Worm (Caenorhabditis elegans) whole organism, L1 larva: ENCODE results near the gene fln-1.
A peak's percentile ranks its signal among the peaks of the same experiment; 100 is the strongest.

Experiments used
- ama-1 ChIP-seq: fragments of 150-350 bp; optimal IDR thresholded peaks from 2 replicates; lab custom pipeline; 2014
- efl-1 ChIP-seq, 4 experiments: fragments of 150-350 bp; optimal IDR thresholded peaks in 3 of 4; peaks in 1 of 4; 1 replicate in 1 of 4; 2 replicates in 3 of 4; lab custom pipeline; 2014; ENCODE audit warnings: missing biosample characterization in 2 of 4, missing genetic modification characterization in 2 of 4, missing genetic modification reagents in 2 of 4
- mep-1 ChIP-seq: fragments of 150-350 bp; optimal IDR thresholded peaks from 2 replicates; lab custom pipeline; 2014; ENCODE audit warnings: missing biosample characterization, missing genetic modification characterization
- nhr-84 ChIP-seq: sonication (generic microtip); optimal IDR thresholded peaks from 2 replicates; lab custom pipeline; 2017; ENCODE audit warnings: missing biosample characterization, missing genetic modification characterization
- rnt-1 ChIP-seq: sonication (generic microtip); optimal IDR thresholded peaks from 2 replicates; lab custom pipeline; 2016; ENCODE audit warnings: mild to moderate bottlenecking, missing genetic modification characterization, moderate library complexity, missing compliant biosample characterization
- zip-4 ChIP-seq: fragments of 200-800 bp; sonication (Bioruptor generic); optimal IDR thresholded peaks from 2 replicates; lab custom pipeline; 2018; ENCODE audit warnings: mild to moderate bottlenecking, missing genetic modification characterization, moderate library complexity, missing compliant biosample characterization

DNA sequence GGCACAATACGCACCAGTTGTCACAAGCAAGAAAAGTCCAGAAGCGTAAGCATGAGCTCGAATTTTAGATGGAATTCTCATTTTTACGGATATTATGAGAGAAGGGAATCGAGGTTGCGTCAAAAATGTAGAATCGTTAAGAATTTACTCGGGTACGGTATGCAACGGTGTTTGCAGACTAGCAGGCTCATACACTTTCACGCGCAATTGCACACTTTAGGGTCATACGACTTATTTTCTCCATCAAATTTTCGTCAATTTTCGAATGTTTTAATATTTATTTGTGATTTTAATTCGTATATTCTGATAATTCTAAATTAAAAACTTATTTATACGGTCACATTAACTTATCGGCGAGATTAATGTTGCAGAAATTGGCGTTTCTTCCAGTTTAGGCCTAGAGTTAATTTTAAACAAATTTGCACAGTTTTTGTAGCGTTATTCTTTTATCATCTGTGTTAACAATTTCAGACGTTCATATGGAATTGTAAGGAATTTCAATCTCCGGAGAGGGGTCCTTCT is 17.7 kb upstream of the fln-1 start, which contains the start of the genes T07A9.15 and nog-1:
- TF ChIP-seq nhr-84 (tag; lab: Kevin White, UChicago) (no peak), mep-1 (peak; percentile 89), ama-1 (lab: Kevin White, UChicago) (no peak), rnt-1 (tag; lab: Kevin White, UChicago) (peak; percentile 73), zip-4 (GFP tag; lab: Kevin White, UChicago) (no peak), efl-1 (optimal IDR thresholded peaks at IDR 0.05; lab: Kevin White, UChicago) (peak; percentile 73 to 78), efl-1 (GFP tag; optimal IDR thresholded peaks at IDR 0.05 in 1 of 2; lab: Kevin White, UChicago) (peak; percentile 73 to 97)
